Fruit fly (Drosophila melanogaster) whole organism, pupa: ENCODE results near the gene Art6.
A peak's percentile ranks its signal among the peaks of the same experiment; 100 is the strongest.

Experiments used
- CG10348 ChIP-seq: fragments of 200-800 bp; sonication (Bioruptor generic); IDR thresholded peaks from 2 replicates; pipeline ENCODE4 v1.3.6; 2022; ENCODE audit warnings: missing biosample characterization, missing genetic modification characterization
- CG12605 ChIP-seq: fragments of 200-800 bp; sonication (Bioruptor generic); IDR thresholded peaks from 2 replicates; pipeline ENCODE4 v1.3.6; 2022; ENCODE audit warnings: missing biosample characterization, missing genetic modification characterization
- CG13204 ChIP-seq: fragments of 200-800 bp; sonication (Bioruptor generic); optimal IDR thresholded peaks from 2 replicates; lab custom pipeline; 2018; ENCODE audit warnings: missing biosample characterization, mild to moderate bottlenecking, missing genetic modification characterization, moderate library complexity
- CG14655 ChIP-seq: fragments of 200-800 bp; sonication (Bioruptor generic); optimal IDR thresholded peaks from 3 replicates; lab custom pipeline; 2017; ENCODE audit warnings: mild to moderate bottlenecking, missing biosample characterization, missing genetic modification reagents, missing genetic modification characterization
- CG15710 ChIP-seq: fragments of 200-800 bp; sonication (Bioruptor generic); optimal IDR thresholded peaks from 2 replicates; lab custom pipeline; 2018; ENCODE audit warnings: missing biosample characterization, mild to moderate bottlenecking, missing genetic modification characterization, moderate library complexity
- CG17806 ChIP-seq: fragments of 200-800 bp; sonication (Bioruptor generic); optimal IDR thresholded peaks from 2 replicates; lab custom pipeline; 2018; ENCODE audit warnings: missing biosample characterization, mild to moderate bottlenecking, missing genetic modification characterization, moderate library complexity
- CG32121 ChIP-seq: fragments of 200-800 bp; sonication (Bioruptor generic); IDR thresholded peaks from 2 replicates; pipeline ENCODE4 v1.3.6; 2022; ENCODE audit warnings: missing biosample characterization, missing genetic modification characterization
- CG34367 ChIP-seq: fragments of 200-800 bp; sonication (Bioruptor generic); optimal IDR thresholded peaks from 2 replicates; lab custom pipeline; 2018; ENCODE audit warnings: missing biosample characterization, mild to moderate bottlenecking, missing genetic modification characterization
- CG4496 ChIP-seq: fragments of 200-800 bp; sonication (Bioruptor generic); IDR thresholded peaks from 3 replicates; pipeline ENCODE4 v1.3.6; 2022; ENCODE audit warnings: missing biosample characterization, missing genetic modification characterization
- CG8159 ChIP-seq: fragments of 200-800 bp; sonication (Bioruptor generic); optimal IDR thresholded peaks from 3 replicates; lab custom pipeline; 2018; ENCODE audit warnings: missing biosample characterization, mild to moderate bottlenecking, missing genetic modification characterization, moderate library complexity
- CG8301 ChIP-seq: fragments of 200-800 bp; sonication (Bioruptor generic); optimal IDR thresholded peaks from 2 replicates; lab custom pipeline; 2018; ENCODE audit warnings: missing biosample characterization, mild to moderate bottlenecking, missing genetic modification characterization
- CG9948 ChIP-seq: fragments of 200-800 bp; sonication (Bioruptor generic); optimal IDR thresholded peaks from 2 replicates; lab custom pipeline; 2018; ENCODE audit warnings: missing biosample characterization, mild to moderate bottlenecking, missing genetic modification characterization, moderate library complexity
- D1 ChIP-seq: fragments of 200-800 bp; sonication (Bioruptor generic); optimal IDR thresholded peaks from 2 replicates; lab custom pipeline; 2018; ENCODE audit warnings: missing biosample characterization, mild to moderate bottlenecking, missing genetic modification characterization, moderate library complexity
- EcR ChIP-seq: fragments of 200-800 bp; sonication (Bioruptor generic); optimal IDR thresholded peaks from 3 replicates; lab custom pipeline; 2019; ENCODE audit warnings: missing biosample characterization, missing genetic modification characterization, mild to moderate bottlenecking, moderate library complexity, missing genetic modification reagents
- Ets98B ChIP-seq: fragments of 200-800 bp; sonication (Bioruptor generic); IDR thresholded peaks from 2 replicates; pipeline ENCODE4 v1.3.6; 2022; ENCODE audit warnings: missing biosample characterization, missing genetic modification characterization
- Pif1A ChIP-seq: fragments of 200-800 bp; sonication (Bioruptor generic); optimal IDR thresholded peaks from 3 replicates; lab custom pipeline; 2016; ENCODE audit warnings: missing biosample characterization, missing genetic modification characterization
- Pif1B ChIP-seq: fragments of 200-800 bp; sonication (Bioruptor generic); optimal IDR thresholded peaks from 3 replicates; lab custom pipeline; 2016; ENCODE audit warnings: missing biosample characterization, missing genetic modification characterization
- Snoo ChIP-seq: fragments of 200-800 bp; sonication (Bioruptor generic); optimal IDR thresholded peaks from 3 replicates; lab custom pipeline; 2017; ENCODE audit warnings: missing biosample characterization, mild to moderate bottlenecking, missing genetic modification characterization, inconsistent platforms
- fd96Ca ChIP-seq: fragments of 200-800 bp; sonication (Bioruptor generic); IDR thresholded peaks from 3 replicates; pipeline ENCODE4 v1.3.6; 2022; ENCODE audit warnings: missing biosample characterization, missing genetic modification characterization
- gl ChIP-seq: fragments of 200-800 bp; sonication (Bioruptor generic); optimal IDR thresholded peaks from 2 replicates; lab custom pipeline; 2018; ENCODE audit warnings: missing biosample characterization, mild to moderate bottlenecking, missing genetic modification characterization
- rn ChIP-seq: fragments of 200-800 bp; sonication (Bioruptor generic); IDR thresholded peaks from 2 replicates; pipeline ENCODE4 v1.3.6; 2022; ENCODE audit warnings: missing biosample characterization, missing genetic modification characterization

Gene Art6

DNA sequence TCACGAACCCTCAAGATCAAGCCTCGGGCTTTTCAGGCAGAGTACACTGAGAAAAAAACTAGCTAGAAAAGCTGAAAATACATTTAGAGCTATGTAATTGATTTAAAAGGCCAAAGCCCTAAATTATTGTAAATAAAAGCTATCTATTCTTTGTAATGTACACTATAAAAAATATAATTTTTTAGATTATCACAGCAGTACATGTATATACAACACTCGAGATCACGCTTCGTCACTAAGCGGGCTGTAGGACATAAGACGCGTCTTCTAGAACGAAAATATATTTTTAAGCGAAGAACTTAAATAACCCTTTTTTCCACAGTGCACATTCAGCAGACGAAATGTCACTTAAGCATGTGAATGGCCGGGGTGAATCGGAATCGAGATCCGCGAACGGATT is 4.2 kb downstream of the Art6 start:
- TF ChIP-seq CG8159 = peak; percentile 81
- TF ChIP-seq gl (tag; lab: Kevin White, UChicago) = no peak
- peak; percentile 54 for TF ChIP-seq Snoo (tag; lab: Kevin White, UChicago)
- TF ChIP-seq Pif1B (GFP tag; lab: Kevin White, UChicago) = peak; percentile 26
- TF ChIP-seq CG34367 (tag; lab: Kevin White, UChicago) = peak; percentile 28
- TF ChIP-seq CG13204 (GFP tag; lab: Kevin White, UChicago) = no peak
- no peak for TF ChIP-seq CG12605 (GFP tag; lab: Robert Waterston, UW)
- no peak for TF ChIP-seq fd96Ca (GFP tag; lab: Robert Waterston, UW)
- TF ChIP-seq D1 (tag; lab: Kevin White, UChicago) = no peak
- peak; percentile 61 for TF ChIP-seq CG17806 (tag; lab: Kevin White, UChicago)
- no peak for TF ChIP-seq CG8301 (tag; lab: Kevin White, UChicago)
- peak; percentile 57 for TF ChIP-seq CG9948
- TF ChIP-seq Ets98B (GFP tag; lab: Robert Waterston, UW) = no peak
- no peak for TF ChIP-seq CG4496
- TF ChIP-seq rn = no peak
- TF ChIP-seq CG10348 = no peak
- TF ChIP-seq Pif1A (GFP tag; lab: Kevin White, UChicago) = peak; percentile 55
- TF ChIP-seq CG32121 (GFP tag; lab: Robert Waterston, UW) = no peak
- TF ChIP-seq CG14655 (GFP tag; lab: Kevin White, UChicago) = peak; percentile 37
- TF ChIP-seq CG15710 = peak; percentile 63
- TF ChIP-seq EcR (GFP tag; lab: Kevin White, UChicago) = no peak

DNA sequence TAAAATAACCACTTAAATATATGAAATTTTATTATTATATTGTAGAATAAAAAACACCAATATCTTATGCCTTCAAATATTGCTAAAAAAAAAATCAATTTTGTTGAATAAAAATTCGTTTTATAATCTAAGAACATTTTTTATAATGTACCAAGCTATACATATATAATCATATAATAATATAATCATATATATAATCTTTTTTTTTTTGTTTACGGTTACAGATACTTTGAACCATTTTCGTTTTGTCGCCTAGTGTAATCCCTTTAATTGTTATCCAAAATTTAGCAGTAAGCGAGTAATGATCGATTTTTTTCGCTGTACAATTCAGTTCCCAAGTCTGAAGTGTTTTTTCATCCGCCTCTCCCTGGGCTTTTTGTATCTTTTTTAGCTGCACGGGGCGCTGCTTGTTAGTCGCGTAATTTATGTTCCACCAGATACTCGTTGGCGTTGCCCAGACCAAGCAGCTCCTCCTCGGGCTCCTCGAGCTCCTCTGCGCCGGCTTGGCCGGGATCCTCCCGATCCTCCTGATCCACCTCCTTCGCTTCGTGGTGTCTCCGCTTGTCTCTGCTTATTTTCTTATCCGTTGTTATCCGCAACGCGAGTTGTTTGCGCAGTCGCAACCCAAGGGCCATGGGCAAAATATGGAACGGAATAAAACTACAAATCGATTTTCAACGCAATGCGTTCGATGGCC is 6.1 kb downstream of the Art6 start:
- peak; percentile 60 for TF ChIP-seq CG8159
- TF ChIP-seq EcR (GFP tag; lab: Kevin White, UChicago) = peak; percentile 5
- TF ChIP-seq CG17806 (tag; lab: Kevin White, UChicago) = peak; percentile 32
- peak; percentile 56 for TF ChIP-seq CG9948
- peak; percentile 12 for TF ChIP-seq Snoo (tag; lab: Kevin White, UChicago)
- TF ChIP-seq CG15710 = peak; percentile 47
- TF ChIP-seq CG32121 (GFP tag; lab: Robert Waterston, UW) = no peak
- peak; percentile 40 for TF ChIP-seq CG14655 (GFP tag; lab: Kevin White, UChicago)
- no peak for TF ChIP-seq Ets98B (GFP tag; lab: Robert Waterston, UW)
- no peak for TF ChIP-seq Pif1B (GFP tag; lab: Kevin White, UChicago)

dm6 chr3R:13936309-13936708 is 9.3 kb downstream of the Art6 start:
- TF ChIP-seq CG13204 (GFP tag; lab: Kevin White, UChicago) = no peak
- no peak for TF ChIP-seq Pif1B (GFP tag; lab: Kevin White, UChicago)
- TF ChIP-seq rn = no peak
- TF ChIP-seq fd96Ca (GFP tag; lab: Robert Waterston, UW) = no peak
- TF ChIP-seq CG9948 = no peak

DNA sequence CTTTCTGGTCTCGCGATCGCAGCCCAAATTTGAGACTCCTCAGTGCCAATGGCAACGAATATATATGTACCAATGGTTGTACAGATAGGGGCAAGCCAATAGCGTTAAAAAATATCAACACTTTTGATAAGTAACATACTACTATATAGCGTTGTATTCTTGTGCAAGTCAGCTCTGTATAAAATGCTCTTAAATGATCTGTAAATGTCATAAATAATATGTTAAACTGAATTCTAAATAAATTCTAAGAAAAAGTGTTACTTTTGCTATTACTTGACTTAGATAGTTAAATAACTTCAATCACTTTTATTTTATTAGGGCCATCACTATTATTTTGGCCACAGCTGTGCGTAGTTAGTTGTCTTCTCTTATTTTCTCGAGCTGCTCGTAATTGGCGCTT is 11.0 kb downstream of the Art6 start:
- no peak for TF ChIP-seq CG12605 (GFP tag; lab: Robert Waterston, UW)
- TF ChIP-seq Snoo (tag; lab: Kevin White, UChicago) = peak; percentile 30
- no peak for TF ChIP-seq gl (tag; lab: Kevin White, UChicago)
- peak; percentile 11 for TF ChIP-seq CG17806 (tag; lab: Kevin White, UChicago)
- TF ChIP-seq CG13204 (GFP tag; lab: Kevin White, UChicago) = no peak
- TF ChIP-seq CG9948 = peak; percentile 65
- peak; percentile 12 for TF ChIP-seq CG8301 (tag; lab: Kevin White, UChicago)
- TF ChIP-seq CG15710 = peak; percentile 72
- peak; percentile 54 for TF ChIP-seq Pif1A (GFP tag; lab: Kevin White, UChicago)
- TF ChIP-seq Pif1B (GFP tag; lab: Kevin White, UChicago) = peak; percentile 36
- peak; percentile 46 for TF ChIP-seq CG34367 (tag; lab: Kevin White, UChicago)
- no peak for TF ChIP-seq CG4496
- no peak for TF ChIP-seq rn
- TF ChIP-seq D1 (tag; lab: Kevin White, UChicago) = no peak
- peak; percentile 19 for TF ChIP-seq CG14655 (GFP tag; lab: Kevin White, UChicago)
- no peak for TF ChIP-seq fd96Ca (GFP tag; lab: Robert Waterston, UW)
- no peak for TF ChIP-seq EcR (GFP tag; lab: Kevin White, UChicago)
- TF ChIP-seq CG10348 = no peak
- TF ChIP-seq CG8159 = peak; percentile 50

DNA sequence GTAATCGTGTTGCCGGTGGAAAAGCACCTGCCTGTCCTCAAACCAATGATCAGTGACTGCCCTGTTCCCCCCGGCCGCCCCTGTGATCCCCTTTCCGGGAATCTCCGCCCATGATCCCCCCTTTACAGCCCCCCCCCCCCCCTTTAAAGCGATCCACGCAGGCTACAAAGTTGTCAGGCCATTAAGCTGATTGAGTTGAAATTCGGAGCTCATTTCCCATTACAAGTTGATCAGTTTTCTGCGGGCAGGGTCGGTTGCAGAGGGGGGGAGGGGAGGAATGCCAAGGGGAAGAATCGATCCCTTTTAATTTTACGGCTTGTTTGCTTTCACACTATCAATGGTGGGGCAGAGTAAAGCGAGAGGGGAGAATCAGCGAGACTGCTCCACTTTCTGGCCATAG is 11.6 kb downstream of the Art6 start:
- no peak for TF ChIP-seq CG8301 (tag; lab: Kevin White, UChicago)
- TF ChIP-seq CG8159 = no peak
- no peak for TF ChIP-seq rn
- TF ChIP-seq, all 21 proteins: peak for 0

DNA sequence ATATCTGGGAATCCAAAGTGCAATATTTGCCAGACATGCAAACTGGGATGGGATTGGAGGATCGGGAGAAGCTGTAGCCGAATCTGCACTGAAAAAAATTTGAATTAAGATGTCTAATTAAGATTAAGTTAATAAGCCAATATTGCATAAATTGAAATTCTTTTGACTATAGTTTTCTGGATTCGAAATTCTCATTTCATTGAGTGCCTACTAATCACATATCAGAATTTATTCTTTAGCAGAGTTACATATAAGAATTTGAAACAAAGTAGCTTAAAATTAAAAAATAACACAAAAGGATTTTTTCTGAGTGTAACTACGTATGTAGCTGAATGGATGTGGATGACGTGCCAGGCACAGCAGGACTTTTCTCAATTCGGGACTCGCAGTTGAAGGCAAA is 13.8 kb downstream of the Art6 start:
- TF ChIP-seq CG8159 (peak; percentile 30), CG9948 (peak; percentile 52), CG17806 (tag; lab: Kevin White, UChicago) (no peak), CG10348 (no peak), CG15710 (peak; percentile 28), CG14655 (GFP tag; lab: Kevin White, UChicago) (peak; percentile 0), Snoo (tag; lab: Kevin White, UChicago) (no peak)
